Fruit fly (Drosophila melanogaster): ENCODE results near the gene CG6144.

dm6 chr2L:10530089-10530488 lies 41.6 kb downstream of the CG6144 start:
- TF ChIP-seq pfk (GFP tag; optimal IDR thresholded peaks at IDR 0.05) (no peak), Ssrp (tag; optimal IDR thresholded peaks at IDR 0.05) (no peak), CG8388 (GFP tag; optimal IDR thresholded peaks at IDR 0.05) (no peak), CG3847 (GFP tag; IDR thresholded peaks at IDR 0.05) (no peak), bbx (GFP tag; IDR thresholded peaks at IDR 0.05; ENCODE audit: partially characterized antibody) (no peak), CG1832 (GFP tag; optimal IDR thresholded peaks at IDR 0.05) (no peak), CG12219 (GFP tag; optimal IDR thresholded peaks at IDR 0.05) (no peak), oc (tag; optimal IDR thresholded peaks at IDR 0.05) (no peak)

Measured in whole organism, embryonic.